Fruit fly (Drosophila melanogaster): Measurements from ENCODE around the gene Cpr62Bc.

DNA sequence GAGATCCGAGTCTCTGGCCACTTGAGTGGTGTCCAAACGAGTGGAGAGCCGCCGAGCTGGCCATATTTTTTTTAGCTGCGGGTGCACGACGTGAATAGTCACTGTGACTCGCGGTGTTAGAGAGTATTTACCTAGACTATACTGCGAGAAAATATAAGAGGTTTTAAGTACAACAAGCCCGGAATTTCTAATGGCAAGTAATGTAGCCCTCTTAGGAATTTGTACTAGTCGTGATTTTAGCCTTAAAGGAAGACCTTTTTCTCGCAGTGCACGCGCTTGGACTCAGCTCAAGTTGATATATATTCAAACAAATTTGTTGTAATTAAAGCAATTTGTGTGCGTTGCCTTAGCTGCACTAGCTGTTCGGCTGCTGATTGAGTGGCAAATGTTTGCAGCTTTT lies 2.7 kb upstream of the Cpr62Bc start:
- no peak for TF ChIP-seq sage (GFP tag; optimal IDR thresholded peaks at IDR 0.05)
- TF ChIP-seq sv (GFP tag; optimal IDR thresholded peaks at IDR 0.05), result no peak
- no peak for TF ChIP-seq brk (GFP tag; optimal IDR thresholded peaks at IDR 0.05)
- no peak for TF ChIP-seq HLH106 (tag; optimal IDR thresholded peaks at IDR 0.05)
- TF ChIP-seq pan (optimal IDR thresholded peaks at IDR 0.05), result no peak
- no peak for TF ChIP-seq Hr83 (GFP tag; optimal IDR thresholded peaks at IDR 0.05; ENCODE audit: poor library complexity, severe bottlenecking)
- no peak for TF ChIP-seq Hr78 (GFP tag; optimal IDR thresholded peaks at IDR 0.05)
- no peak for TF ChIP-seq Abd-B (GFP tag; optimal IDR thresholded peaks at IDR 0.05)
- no peak for TF ChIP-seq fru (GFP tag; optimal IDR thresholded peaks at IDR 0.05)

All from whole organism, wandering third instar larva.